Worm (Caenorhabditis elegans) whole organism, L1 larva: Measurements from ENCODE around the gene elo-1.

Experiments
- C16A3.4 ChIP-seq: fragments of 150-350 bp; optimal IDR thresholded peaks from 2 replicates; lab custom pipeline; 2014; ENCODE audit warnings: missing biosample characterization, missing genetic modification characterization
- C34B4.2 ChIP-seq: sonication (generic microtip); optimal IDR thresholded peaks from 2 replicates; lab custom pipeline; 2017; ENCODE audit warnings: mild to moderate bottlenecking, missing genetic modification characterization, missing compliant biosample characterization
- F16B12.6 ChIP-seq: fragments of 150-350 bp; optimal IDR thresholded peaks from 2 replicates; lab custom pipeline; 2014; ENCODE audit warnings: missing biosample characterization, missing genetic modification characterization
- alr-1 ChIP-seq: fragments of 200-800 bp; sonication (Bioruptor generic); optimal IDR thresholded peaks from 2 replicates; lab custom pipeline; 2018; ENCODE audit warnings: borderline replicate concordance, mild to moderate bottlenecking, missing genetic modification characterization, missing compliant biosample characterization
- ama-1 ChIP-seq: fragments of 150-350 bp; optimal IDR thresholded peaks from 2 replicates; lab custom pipeline; 2014
- ceh-90 ChIP-seq: sonication (generic microtip); optimal IDR thresholded peaks from 2 replicates; lab custom pipeline; 2016; ENCODE audit warnings: missing genetic modification characterization, missing compliant biosample characterization
- dsc-1 ChIP-seq: sonication (generic microtip); optimal IDR thresholded peaks from 2 replicates; lab custom pipeline; 2016; ENCODE audit warnings: mild to moderate bottlenecking, missing genetic modification characterization, missing compliant biosample characterization
- efl-3 ChIP-seq: fragments of 200-800 bp; sonication (Bioruptor generic); optimal IDR thresholded peaks from 2 replicates; lab custom pipeline; 2018; ENCODE audit warnings: mild to moderate bottlenecking, missing genetic modification characterization, missing compliant biosample characterization
- egl-27 ChIP-seq, 2 experiments: fragments of 150-350 bp in 1 of 2; sonication (generic microtip); optimal IDR thresholded peaks; 3 replicates each; lab custom pipeline; 2017 to 2018; ENCODE audit warnings: missing biosample characterization in 2 of 2, missing genetic modification characterization in 2 of 2, missing genetic modification reagents in 2 of 2
- elt-2 ChIP-seq: sonication (generic microtip); optimal IDR thresholded peaks from 2 replicates; lab custom pipeline; 2016; ENCODE audit warnings: missing genetic modification characterization, mild to moderate bottlenecking, inconsistent platforms, missing compliant biosample characterization, missing genetic modification reagents
- fkh-4 ChIP-seq: sonication (generic microtip); optimal IDR thresholded peaks from 2 replicates; lab custom pipeline; 2016; ENCODE audit warnings: missing compliant biosample characterization, missing genetic modification characterization, borderline replicate concordance
- fkh-8 ChIP-seq: sonication (generic microtip); optimal IDR thresholded peaks from 2 replicates; lab custom pipeline; 2016; ENCODE audit warnings: mild to moderate bottlenecking, missing genetic modification characterization, missing compliant biosample characterization
- grh-1 ChIP-seq: fragments of 200-800 bp; sonication (Bioruptor generic); IDR thresholded peaks from 2 replicates; pipeline ENCODE4 v1.3.6; 2022; ENCODE audit warnings: missing genetic modification reagents, missing genetic modification characterization, missing compliant biosample characterization
- hlh-17 ChIP-seq: fragments of 200-800 bp; sonication (Bioruptor generic); optimal IDR thresholded peaks from 2 replicates; lab custom pipeline; 2018; ENCODE audit warnings: missing genetic modification characterization, mild to moderate bottlenecking, missing compliant biosample characterization, moderate library complexity, borderline replicate concordance
- hlh-4 ChIP-seq: sonication (generic microtip); optimal IDR thresholded peaks from 2 replicates; lab custom pipeline; 2016; ENCODE audit warnings: mild to moderate bottlenecking, missing genetic modification characterization, missing compliant biosample characterization
- hpl-2 ChIP-seq: fragments of 150-350 bp; optimal IDR thresholded peaks from 2 replicates; lab custom pipeline; 2014; ENCODE audit warnings: missing biosample characterization, missing genetic modification reagents, missing genetic modification characterization
- isw-1 ChIP-seq: fragments of 200-800 bp; sonication (Bioruptor generic); IDR thresholded peaks from 2 replicates; pipeline ENCODE4 v1.3.6; 2022; ENCODE audit warnings: missing genetic modification characterization, missing compliant biosample characterization
- lin-13 ChIP-seq: fragments of 150-350 bp; optimal IDR thresholded peaks from 2 replicates; lab custom pipeline; 2014; ENCODE audit warnings: missing biosample characterization, missing genetic modification reagents, missing genetic modification characterization
- lin-14 ChIP-seq: fragments of 200-800 bp; sonication (Bioruptor generic); optimal IDR thresholded peaks from 2 replicates; lab custom pipeline; 2018; ENCODE audit warnings: mild to moderate bottlenecking, missing genetic modification characterization, moderate library complexity, missing compliant biosample characterization
- lin-35 ChIP-seq, 2 experiments: fragments of 150-350 bp; optimal IDR thresholded peaks; 2 replicates each; lab custom pipeline; 2014; ENCODE audit warnings: missing biosample characterization in 2 of 2, missing genetic modification characterization in 2 of 2, missing genetic modification reagents in 2 of 2
- lir-3 ChIP-seq: sonication (generic microtip); optimal IDR thresholded peaks from 2 replicates; lab custom pipeline; 2016; ENCODE audit warnings: mild to moderate bottlenecking, missing genetic modification characterization, moderate library complexity, missing compliant biosample characterization; ENCODE audit not compliant: poor library complexity
- lsy-2 ChIP-seq, 2 experiments: fragments of 150-350 bp; optimal IDR thresholded peaks; 2 replicates each; lab custom pipeline; 2014; ENCODE audit warnings: missing biosample characterization in 2 of 2, missing genetic modification characterization in 2 of 2
- mdl-1 ChIP-seq, 2 experiments: fragments of 150-350 bp; optimal IDR thresholded peaks; 2 replicates each; lab custom pipeline; 2014 to 2017; ENCODE audit warnings: missing biosample characterization in 2 of 2, missing genetic modification characterization in 2 of 2, inconsistent platforms in 1 of 2
- nhr-12 ChIP-seq: sonication (generic microtip); optimal IDR thresholded peaks from 2 replicates; lab custom pipeline; 2017; ENCODE audit warnings: missing biosample characterization, missing genetic modification characterization
- nhr-28 ChIP-seq: fragments of 150-350 bp; optimal IDR thresholded peaks from 2 replicates; lab custom pipeline; 2014; ENCODE audit warnings: missing biosample characterization, missing genetic modification characterization
- nhr-71 ChIP-seq: sonication (generic microtip); optimal IDR thresholded peaks from 2 replicates; lab custom pipeline; 2016; ENCODE audit warnings: mild to moderate bottlenecking, missing genetic modification characterization, moderate library complexity, missing compliant biosample characterization
- nhr-77 ChIP-seq: fragments of 150-350 bp; optimal IDR thresholded peaks from 2 replicates; lab custom pipeline; 2014; ENCODE audit warnings: missing biosample characterization, missing genetic modification characterization
- nhr-90 ChIP-seq: sonication (generic microtip); optimal IDR thresholded peaks from 2 replicates; lab custom pipeline; 2016; ENCODE audit warnings: mild to moderate bottlenecking, missing genetic modification characterization, missing compliant biosample characterization; ENCODE audit not compliant: poor library complexity
- pag-3 ChIP-seq: sonication (generic microtip); optimal IDR thresholded peaks from 2 replicates; lab custom pipeline; 2017; ENCODE audit warnings: missing genetic modification characterization, mild to moderate bottlenecking, missing compliant biosample characterization, antibody characterized with exemption, borderline replicate concordance; ENCODE audit not compliant: insufficient read depth
- pax-3 ChIP-seq: fragments of 200-800 bp; sonication (Bioruptor generic); optimal IDR thresholded peaks from 2 replicates; lab custom pipeline; 2018; ENCODE audit warnings: mild to moderate bottlenecking, missing genetic modification characterization, moderate library complexity, missing compliant biosample characterization
- snu-23 ChIP-seq: sonication (generic microtip); optimal IDR thresholded peaks from 2 replicates; lab custom pipeline; 2016; ENCODE audit warnings: missing genetic modification characterization, missing compliant biosample characterization
- unc-86 ChIP-seq: sonication (generic microtip); optimal IDR thresholded peaks from 2 replicates; lab custom pipeline; 2016; ENCODE audit warnings: missing genetic modification characterization, missing compliant biosample characterization
- vab-15 ChIP-seq: sonication (generic microtip); optimal IDR thresholded peaks from 2 replicates; lab custom pipeline; 2017; ENCODE audit warnings: missing genotype, mild to moderate bottlenecking, missing genetic modification characterization, missing compliant biosample characterization
- xbp-1 ChIP-seq: sonication (generic microtip); optimal IDR thresholded peaks from 2 replicates; lab custom pipeline; 2016; ENCODE audit warnings: missing genetic modification characterization, missing compliant biosample characterization
- zip-4 ChIP-seq: fragments of 200-800 bp; sonication (Bioruptor generic); optimal IDR thresholded peaks from 2 replicates; lab custom pipeline; 2018; ENCODE audit warnings: mild to moderate bottlenecking, missing genetic modification characterization, moderate library complexity, missing compliant biosample characterization
- ztf-11 ChIP-seq, 2 experiments: sonication (generic microtip); optimal IDR thresholded peaks; 2 replicates each; lab custom pipeline; 2016 to 2017; ENCODE audit warnings: missing genetic modification characterization in 2 of 2, missing biosample characterization in 1 of 2, missing compliant biosample characterization in 1 of 2

Gene elo-1

ce11 chrIV:9524849-9525460 lies 1.2 kb upstream of the elo-1 start, which contains the start of gene ndua-5 (continued):
- TF ChIP-seq pag-3 (no peak), alr-1 (tag; lab: Kevin White, UChicago) (no peak), isw-1 (peak; percentile 23; the same call in 1 of the 2 replicates), hlh-4 (tag; lab: Kevin White, UChicago) (no peak), zip-4 (GFP tag; lab: Kevin White, UChicago) (no peak), lin-14 (peak; percentile 49), ztf-11 (tag; optimal IDR thresholded peaks at IDR 0.05; lab: Kevin White, UChicago) (no peak), C34B4.2 (no peak), efl-3 (no peak), F16B12.6 (tag; lab: Kevin White, UChicago) (no peak), lsy-2 (tag; optimal IDR thresholded peaks at IDR 0.05; lab: Kevin White, UChicago) (peak; percentile 28 to 72), nhr-12 (tag; lab: Kevin White, UChicago) (no peak)

- no peak for TF ChIP-seq hpl-2 (GFP tag; lab: Kevin White, UChicago)
- TF ChIP-seq elt-2 (tag; lab: Kevin White, UChicago), result peak; percentile 51
These were observed 836 bp downstream of the elo-1 start for ce11 chrIV:9527002-9527401.

- no peak for TF ChIP-seq fkh-8
- no peak for TF ChIP-seq elt-2 (tag; lab: Kevin White, UChicago)
- TF ChIP-seq mdl-1 (tag; optimal IDR thresholded peaks at IDR 0.05; lab: Kevin White, UChicago), result no peak
- TF ChIP-seq fkh-4, result no peak
- no peak for TF ChIP-seq zip-4 (GFP tag; lab: Kevin White, UChicago)
- TF ChIP-seq lin-35 (GFP tag; optimal IDR thresholded peaks at IDR 0.05; lab: Kevin White, UChicago), result no peak
- TF ChIP-seq unc-86, result no peak
- no peak for TF ChIP-seq nhr-90 (tag; lab: Kevin White, UChicago)
- TF ChIP-seq lir-3 (tag; lab: Kevin White, UChicago), result no peak
- TF ChIP-seq ceh-90 (tag; lab: Kevin White, UChicago), result no peak
- TF ChIP-seq dsc-1 (tag; lab: Kevin White, UChicago), result no peak
- no peak for TF ChIP-seq vab-15 (tag; lab: Kevin White, UChicago)
- no peak for TF ChIP-seq C34B4.2
- TF ChIP-seq xbp-1 (tag; lab: Kevin White, UChicago), result no peak
- no peak for TF ChIP-seq hlh-17
- no peak for TF ChIP-seq nhr-28 (tag; lab: Kevin White, UChicago)
- no peak for TF ChIP-seq ama-1 (lab: Kevin White, UChicago)
- no peak for TF ChIP-seq lin-13 (GFP tag; lab: Kevin White, UChicago)
These were observed 3.5 kb downstream of the elo-1 start, which contains the start of gene elo-7 for ce11 chrIV:9529647-9530046. Gene elo-7 (plus strand): TSS chrIV:9529947.

- TF ChIP-seq nhr-77 (tag; lab: Kevin White, UChicago) (no peak), xbp-1 (tag; lab: Kevin White, UChicago) (no peak), nhr-71 (tag; lab: Kevin White, UChicago) (peak; percentile 15), pax-3 (tag; lab: Kevin White, UChicago) (no peak), ceh-90 (tag; lab: Kevin White, UChicago) (no peak), egl-27 (tag; optimal IDR thresholded peaks at IDR 0.05; lab: Kevin White, UChicago) (no peak), lir-3 (tag; lab: Kevin White, UChicago) (no peak), snu-23 (peak; percentile 9), C16A3.4 (tag; lab: Kevin White, UChicago) (no peak), ama-1 (lab: Kevin White, UChicago) (no peak), grh-1 (GFP tag; lab: Robert Waterston, UW) (no peak), lin-35 (GFP tag; optimal IDR thresholded peaks at IDR 0.05; lab: Kevin White, UChicago) (no peak), nhr-90 (tag; lab: Kevin White, UChicago) (peak; percentile 34)
- TF ChIP-seq, all 84 proteins: peak for 3
These were observed 4.6 kb downstream of the elo-1 start for ce11 chrIV:9530768-9531167.
